Worm (Caenorhabditis elegans): ENCODE measurements around the gene bigr-1.

ce11 chrII:11181250-11181704 is at the start of gene bigr-1:
- TF ChIP-seq ZK337.2 (GFP tag; IDR thresholded peaks at IDR 0.05) (no peak), daf-19 (GFP tag; conservative IDR thresholded peaks at IDR 0.05) (no peak), unc-130 (GFP tag; optimal IDR thresholded peaks at IDR 0.05) (no peak), ztf-7 (tag; optimal IDR thresholded peaks at IDR 0.05) (no peak), dpl-1 (GFP tag; optimal IDR thresholded peaks at IDR 0.05) (no peak), F44E2.7 (GFP tag; IDR thresholded peaks at IDR 0.05) (no peak), ama-1 (optimal IDR thresholded peaks at IDR 0.05) (no peak), skn-1 (tag; optimal IDR thresholded peaks at IDR 0.05) (no peak), pqm-1 (tag; optimal IDR thresholded peaks at IDR 0.05) (peak; percentile 21)
